Fruit fly (Drosophila melanogaster): ENCODE results near the gene CG8852.

Gene CG8852

DNA sequence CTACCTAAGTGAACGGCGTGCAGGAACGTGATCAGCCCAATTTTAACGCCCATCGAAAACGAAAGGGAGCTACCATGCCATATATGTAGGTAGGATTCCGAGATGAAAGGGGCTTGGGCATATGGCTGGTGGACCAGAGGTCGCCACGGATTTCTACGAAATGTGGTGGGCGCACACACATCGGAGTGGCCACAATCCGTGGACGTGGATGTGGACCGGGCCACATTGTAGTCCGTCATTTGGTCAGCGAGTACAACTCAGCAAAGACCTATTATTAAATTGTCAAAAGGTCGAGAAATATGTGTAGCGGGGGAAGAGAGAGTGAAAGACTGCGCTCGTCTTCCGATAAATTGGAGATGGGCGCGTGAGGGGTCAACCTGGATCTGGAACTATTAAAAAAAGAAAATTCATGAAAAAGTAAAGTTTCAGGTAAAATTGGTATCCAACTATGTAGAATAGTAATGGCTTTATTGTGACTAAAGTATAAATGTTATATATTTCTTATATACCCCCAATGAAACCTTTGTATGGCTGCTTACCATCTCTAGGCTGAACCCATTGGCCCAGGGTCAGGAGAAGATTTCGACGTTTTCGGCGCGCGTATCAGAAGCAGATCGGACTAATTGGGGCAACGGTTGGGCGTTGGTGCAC is 30.6 kb downstream of the CG8852 start (continued):
- TF ChIP-seq zen2 (GFP tag; IDR thresholded peaks at IDR 0.05; ENCODE audit: partially characterized antibody) (no peak), Six4 (GFP tag; optimal IDR thresholded peaks at IDR 0.05) (no peak), kay (GFP tag; optimal IDR thresholded peaks at IDR 0.05) (no peak), CG3847 (GFP tag; IDR thresholded peaks at IDR 0.05) (no peak), CG8089 (GFP tag; optimal IDR thresholded peaks at IDR 0.05) (no peak), chn (GFP tag; optimal IDR thresholded peaks at IDR 0.05) (no peak), HmgZ (tag; optimal IDR thresholded peaks at IDR 0.05) (no peak), cg (GFP tag; optimal IDR thresholded peaks at IDR 0.05) (no peak), gcm (GFP tag; optimal IDR thresholded peaks at IDR 0.05) (no peak), CG15479 (GFP tag; optimal IDR thresholded peaks at IDR 0.05) (no peak), CG10321 (GFP tag; IDR thresholded peaks at IDR 0.05) (no peak), gsb-n (tag; optimal IDR thresholded peaks at IDR 0.05) (no peak), rib (GFP tag; IDR thresholded peaks at IDR 0.05) (no peak), Elba2 (GFP tag; optimal IDR thresholded peaks at IDR 0.05) (no peak), Eip74EF (GFP tag; optimal IDR thresholded peaks at IDR 0.05) (no peak), CG16779 (GFP tag; IDR thresholded peaks at IDR 0.05) (no peak), CG7556 (GFP tag; optimal IDR thresholded peaks at IDR 0.05) (no peak), Dbx (GFP tag; IDR thresholded peaks at IDR 0.05) (no peak), CG10209 (GFP tag; optimal IDR thresholded peaks at IDR 0.05) (no peak), Dek (tag; optimal IDR thresholded peaks at IDR 0.05) (no peak), caup (GFP tag; optimal IDR thresholded peaks at IDR 0.05; ENCODE audit: severe bottlenecking) (no peak), hkb (optimal IDR thresholded peaks at IDR 0.05) (no peak), hkb (GFP tag; IDR thresholded peaks at IDR 0.05) (no peak), CG16863 (GFP tag; optimal IDR thresholded peaks at IDR 0.05) (no peak), CG6689 (GFP tag; IDR thresholded peaks at IDR 0.05) (peak; percentile 59; the same call in 1 of the 2 replicates), Mes4 (GFP tag; optimal IDR thresholded peaks at IDR 0.05) (no peak), CG7987 (GFP tag; optimal IDR thresholded peaks at IDR 0.05) (no peak), CG9932 (GFP tag; IDR thresholded peaks at IDR 0.05) (no peak), Fer2 (tag; optimal IDR thresholded peaks at IDR 0.05) (no peak), CG13287 (GFP tag; IDR thresholded peaks at IDR 0.05; ENCODE audit: partially characterized antibody) (no peak), cas (GFP tag; IDR thresholded peaks at IDR 0.05) (no peak), abd-A (tag; optimal IDR thresholded peaks at IDR 0.05) (no peak), CG11456 (GFP tag; IDR thresholded peaks at IDR 0.05) (no peak), sd (tag; optimal IDR thresholded peaks at IDR 0.05) (no peak), Oaz (GFP tag; IDR thresholded peaks at IDR 0.05) (no peak), gro (GFP tag; optimal IDR thresholded peaks at IDR 0.05) (no peak), CG13894 (tag; optimal IDR thresholded peaks at IDR 0.05) (no peak), CG34422 (GFP tag; IDR thresholded peaks at IDR 0.05) (peak; percentile 54; the same call in 2 of the 3 replicates), CG2129 (GFP tag; IDR thresholded peaks at IDR 0.05; ENCODE audit: partially characterized antibody) (peak; percentile 42; the same call in 1 of the 2 replicates), gce (GFP tag; IDR thresholded peaks at IDR 0.05) (0 out of 3 replicates have a peak, but pooled peaks have one; percentile 29), CG11723 (GFP tag; optimal IDR thresholded peaks at IDR 0.05) (no peak), da (GFP tag; optimal IDR thresholded peaks at IDR 0.05) (no peak), CG14965 (GFP tag; optimal IDR thresholded peaks at IDR 0.05; ENCODE audit: borderline replicate concordance) (no peak), hb (GFP tag; IDR thresholded peaks at IDR 0.05; ENCODE audit: partially characterized antibody) (no peak), CG12104 (GFP tag; optimal IDR thresholded peaks at IDR 0.05) (no peak), pzg (GFP tag; optimal IDR thresholded peaks at IDR 0.05) (no peak), slp2 (GFP tag; optimal IDR thresholded peaks at IDR 0.05) (no peak), Antp (GFP tag; optimal IDR thresholded peaks at IDR 0.05) (no peak), Side (GFP tag; optimal IDR thresholded peaks at IDR 0.05) (no peak), CG4730 (GFP tag; IDR thresholded peaks at IDR 0.05) (no peak), dati (GFP tag; IDR thresholded peaks at IDR 0.05) (no peak)

Measured in whole organism, embryonic.